Worm (Caenorhabditis elegans) whole organism, late embryonic: Measurements from ENCODE around the gene K03B8.14.

ENCODE experiments used
- ceh-9 ChIP-seq: sonication (generic microtip); optimal IDR thresholded peaks from 2 replicates; lab custom pipeline; 2016; ENCODE audit warnings: mild to moderate bottlenecking, missing genetic modification characterization, inconsistent platforms, missing compliant biosample characterization
- hlh-13 ChIP-seq: fragments of 200-800 bp; sonication (Bioruptor generic); optimal IDR thresholded peaks from 2 replicates; lab custom pipeline; 2018; ENCODE audit warnings: mild to moderate bottlenecking, missing genetic modification characterization, missing compliant biosample characterization
- npax-4 ChIP-seq: sonication (generic microtip); optimal IDR thresholded peaks from 2 replicates; lab custom pipeline; 2016; ENCODE audit warnings: missing genetic modification characterization, missing compliant biosample characterization
- unc-55 ChIP-seq: sonication (generic microtip); optimal IDR thresholded peaks from 2 replicates; lab custom pipeline; 2017; ENCODE audit warnings: missing biosample characterization, missing genetic modification reagents, missing genetic modification characterization

DNA sequence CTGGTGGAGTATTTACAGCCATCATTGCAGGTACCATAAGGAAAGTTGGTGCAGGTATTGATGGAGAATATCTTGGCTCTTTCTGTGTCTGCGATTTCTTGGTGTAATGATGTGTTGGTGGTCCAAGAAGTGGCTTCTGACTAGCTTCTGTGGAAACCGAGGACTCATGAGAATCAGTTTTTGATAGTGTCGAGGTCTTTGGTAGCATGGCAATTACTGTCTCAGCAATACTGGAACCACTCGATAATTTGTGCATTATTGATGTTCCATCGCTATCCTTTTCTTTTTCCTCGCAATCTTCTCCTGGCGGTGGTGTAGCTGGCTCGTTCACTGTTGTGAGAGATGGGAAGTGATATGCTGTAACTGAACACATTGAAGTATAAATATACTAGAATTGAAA is 26.7 kb upstream of the K03B8.14 start:
- TF ChIP-seq ceh-9 (no peak), hlh-13 (GFP tag; lab: Kevin White, UChicago) (no peak), unc-55 (GFP tag; lab: Kevin White, UChicago) (no peak), npax-4 (tag; lab: Kevin White, UChicago) (no peak)
